Fruit fly (Drosophila melanogaster) whole organism, embryonic: Measurements from ENCODE around the gene CG6574.
A peak's percentile ranks its signal among the peaks of the same experiment; 100 is the strongest.

Experiments
- CG10267 ChIP-seq: fragments of 200-800 bp; sonication (Bioruptor generic); optimal IDR thresholded peaks from 2 replicates; lab custom pipeline; 2018; ENCODE audit warnings: missing biosample characterization, mild to moderate bottlenecking, missing genetic modification characterization, moderate library complexity
- CG10366 ChIP-seq: fragments of 200-800 bp; sonication (Bioruptor generic); IDR thresholded peaks from 2 replicates; pipeline ENCODE4 v1.3.6; 2022; ENCODE audit warnings: missing biosample characterization, missing genetic modification characterization
- CG12219 ChIP-seq: fragments of 200-800 bp; sonication (Bioruptor generic); optimal IDR thresholded peaks from 3 replicates; lab custom pipeline; 2018; ENCODE audit warnings: missing biosample characterization, mild to moderate bottlenecking, missing genetic modification characterization
- CG15514 ChIP-seq: fragments of 200-800 bp; sonication (Bioruptor generic); optimal IDR thresholded peaks from 3 replicates; lab custom pipeline; 2017; ENCODE audit warnings: missing biosample characterization, missing genetic modification characterization, mild to moderate bottlenecking, moderate library complexity, missing genetic modification reagents
- CG1603 ChIP-seq: fragments of 200-800 bp; sonication (Bioruptor generic); optimal IDR thresholded peaks from 2 replicates; lab custom pipeline; 2019; ENCODE audit warnings: missing biosample characterization, mild to moderate bottlenecking, missing genetic modification characterization, moderate library complexity
- CG17328 ChIP-seq: fragments of 200-800 bp; sonication (Bioruptor generic); IDR thresholded peaks from 2 replicates; pipeline ENCODE4 v1.3.6; 2022; ENCODE audit warnings: missing biosample characterization, missing genetic modification characterization
- CG17829 ChIP-seq: fragments of 200-800 bp; optimal IDR thresholded peaks from 2 replicates; lab custom pipeline; 2019; ENCODE audit warnings: missing biosample characterization, mild to moderate bottlenecking, missing genetic modification characterization, moderate library complexity
- CG2116 ChIP-seq: fragments of 200-800 bp; sonication (Bioruptor generic); optimal IDR thresholded peaks from 3 replicates; lab custom pipeline; 2018; ENCODE audit warnings: missing biosample characterization, mild to moderate bottlenecking, missing genetic modification characterization
- CG2202 ChIP-seq: fragments of 200-800 bp; sonication (Bioruptor generic); optimal IDR thresholded peaks from 2 replicates; lab custom pipeline; 2018; ENCODE audit warnings: missing biosample characterization, mild to moderate bottlenecking, missing genetic modification characterization
- CG32772 ChIP-seq: fragments of 200-800 bp; sonication (Bioruptor generic); IDR thresholded peaks from 2 replicates; pipeline ENCODE4 v1.3.6; 2022; ENCODE audit warnings: missing biosample characterization, missing genetic modification characterization
- CG4424 ChIP-seq: fragments of 200-800 bp; sonication (Bioruptor generic); optimal IDR thresholded peaks from 3 replicates; lab custom pipeline; 2016; ENCODE audit warnings: missing biosample characterization, missing genetic modification characterization
- CG7987 ChIP-seq: fragments of 200-800 bp; sonication (Bioruptor generic); optimal IDR thresholded peaks from 2 replicates; lab custom pipeline; 2018; ENCODE audit warnings: missing biosample characterization, mild to moderate bottlenecking, missing genetic modification characterization, moderate library complexity
- CG8478 ChIP-seq: fragments of >200 bp; optimal IDR thresholded peaks from 2 replicates; lab custom pipeline; 2018
- HLH3B ChIP-seq: fragments of 200-800 bp; sonication (Bioruptor generic); IDR thresholded peaks from 2 replicates; pipeline ENCODE4 v1.3.6; 2022; ENCODE audit warnings: missing biosample characterization, missing genetic modification characterization
- Hsf ChIP-seq: fragments of 200-800 bp; sonication (Bioruptor generic); optimal IDR thresholded peaks from 3 replicates; lab custom pipeline; 2016; ENCODE audit warnings: missing biosample characterization, missing genetic modification characterization
- Rfx ChIP-seq: fragments of 200-800 bp; sonication (Bioruptor generic); IDR thresholded peaks from 2 replicates; pipeline ENCODE4 v1.3.6; 2022; ENCODE audit warnings: missing biosample characterization, missing genetic modification characterization
- Ssrp ChIP-seq: fragments of 200-800 bp; sonication (Bioruptor generic); optimal IDR thresholded peaks from 2 replicates; lab custom pipeline; 2018; ENCODE audit warnings: missing biosample characterization, mild to moderate bottlenecking, missing genetic modification characterization, moderate library complexity
- TFAM ChIP-seq: fragments of 200-800 bp; sonication (Bioruptor generic); optimal IDR thresholded peaks from 2 replicates; lab custom pipeline; 2017; ENCODE audit warnings: missing biosample characterization, missing genetic modification characterization, inconsistent platforms
- Xrp1 ChIP-seq: fragments of 200-800 bp; sonication (Bioruptor generic); IDR thresholded peaks from 2 replicates; pipeline ENCODE4 v1.3.6; 2022; ENCODE audit warnings: missing biosample characterization, missing genetic modification characterization
- ash1 ChIP-seq: fragments of 200-800 bp; sonication (Bioruptor generic); optimal IDR thresholded peaks from 2 replicates; lab custom pipeline; 2018; ENCODE audit warnings: missing biosample characterization, mild to moderate bottlenecking, missing genetic modification characterization
- bbx ChIP-seq: fragments of 200-800 bp; sonication (Bioruptor generic); IDR thresholded peaks from 2 replicates; pipeline ENCODE4 v1.3.6; 2022; ENCODE audit warnings: missing biosample characterization, missing genetic modification characterization; ENCODE audit not compliant: partially characterized antibody
- bowl ChIP-seq: fragments of 200-800 bp; sonication (Bioruptor generic); IDR thresholded peaks from 2 replicates; pipeline ENCODE4 v1.3.6; 2022; ENCODE audit warnings: missing biosample characterization, missing genetic modification characterization
- cad ChIP-seq: fragments of >200 bp; optimal IDR thresholded peaks from 2 replicates; lab custom pipeline; 2017; ENCODE audit warnings: missing biosample characterization, missing genetic modification characterization
- cas ChIP-seq: fragments of 200-800 bp; sonication (Bioruptor generic); IDR thresholded peaks from 2 replicates; pipeline ENCODE4 v1.3.6; 2022; ENCODE audit warnings: missing biosample characterization, missing genetic modification characterization
- cato ChIP-seq: fragments of 200-800 bp; sonication (Bioruptor generic); optimal IDR thresholded peaks from 2 replicates; lab custom pipeline; 2016; ENCODE audit warnings: missing biosample characterization, missing genetic modification characterization, borderline replicate concordance
- chm ChIP-seq: fragments of 200-800 bp; sonication (Bioruptor generic); IDR thresholded peaks from 2 replicates; pipeline ENCODE4 v1.3.6; 2022; ENCODE audit warnings: missing biosample characterization, missing genetic modification characterization
- ci ChIP-seq: fragments of 200-800 bp; sonication (Bioruptor generic); IDR thresholded peaks from 3 replicates; pipeline ENCODE4 v1.3.6; 2022; ENCODE audit warnings: missing biosample characterization, missing genetic modification characterization
- da ChIP-seq: fragments of 200-800 bp; sonication (Bioruptor generic); optimal IDR thresholded peaks from 2 replicates; lab custom pipeline; 2016; ENCODE audit warnings: missing biosample characterization, missing genetic modification characterization
- danr ChIP-seq: fragments of 200-800 bp; sonication (Bioruptor generic); IDR thresholded peaks from 2 replicates; pipeline ENCODE4 v1.3.6; 2022; ENCODE audit warnings: missing biosample characterization, missing genetic modification characterization
- dmrt11E ChIP-seq: fragments of 200-800 bp; sonication (Bioruptor generic); optimal IDR thresholded peaks from 3 replicates; lab custom pipeline; 2018; ENCODE audit warnings: missing biosample characterization, mild to moderate bottlenecking, missing genetic modification characterization, moderate library complexity
- ems ChIP-seq: fragments of 200-800 bp; sonication (Bioruptor generic); optimal IDR thresholded peaks from 3 replicates; lab custom pipeline; 2016; ENCODE audit warnings: missing biosample characterization, missing genetic modification characterization
- esg ChIP-seq: fragments of 200-800 bp; sonication (Bioruptor generic); conservative IDR thresholded peaks from 2 replicates; pipeline ENCODE4 v1.3.6; 2022; ENCODE audit warnings: missing biosample characterization, missing genetic modification characterization
- gfzf ChIP-seq: fragments of 200-800 bp; sonication (Bioruptor generic); optimal IDR thresholded peaks from 2 replicates; lab custom pipeline; 2016; ENCODE audit warnings: missing biosample characterization, mild to moderate bottlenecking, missing genetic modification characterization, moderate library complexity
- inv ChIP-seq: fragments of 200-800 bp; sonication (Bioruptor generic); IDR thresholded peaks from 2 replicates; pipeline ENCODE4 v1.3.6; 2022; ENCODE audit warnings: missing biosample characterization, missing genetic modification characterization; ENCODE audit not compliant: partially characterized antibody
- lab ChIP-seq: fragments of 200-800 bp; sonication (Bioruptor generic); optimal IDR thresholded peaks from 3 replicates; lab custom pipeline; 2017; ENCODE audit warnings: missing biosample characterization, missing genetic modification characterization, mild to moderate bottlenecking, moderate library complexity, missing genetic modification reagents
- odd ChIP-seq: fragments of 200-800 bp; sonication (Bioruptor generic); optimal IDR thresholded peaks from 2 replicates; lab custom pipeline; 2017; ENCODE audit warnings: missing biosample characterization, mild to moderate bottlenecking, missing genetic modification characterization
- peb ChIP-seq: fragments of 200-800 bp; sonication (Bioruptor generic); IDR thresholded peaks from 2 replicates; pipeline ENCODE4 v1.3.6; 2022; ENCODE audit warnings: missing biosample characterization, missing genetic modification characterization
- pnt ChIP-seq: fragments of 200-800 bp; sonication (Bioruptor generic); optimal IDR thresholded peaks from 3 replicates; lab custom pipeline; 2016; ENCODE audit warnings: missing biosample characterization, missing genetic modification characterization
- pros ChIP-seq: fragments of 200-800 bp; sonication (Bioruptor generic); optimal IDR thresholded peaks from 3 replicates; lab custom pipeline; 2019; ENCODE audit warnings: missing biosample characterization, mild to moderate bottlenecking, missing genetic modification characterization, moderate library complexity
- ranshi ChIP-seq: fragments of 200-800 bp; sonication (Bioruptor generic); IDR thresholded peaks from 2 replicates; pipeline ENCODE4 v1.3.6; 2022; ENCODE audit warnings: missing biosample characterization, missing genetic modification characterization
- rib ChIP-seq: fragments of 200-800 bp; sonication (Bioruptor generic); IDR thresholded peaks from 2 replicates; pipeline ENCODE4 v1.3.6; 2022; ENCODE audit warnings: missing biosample characterization, missing genetic modification characterization
- row ChIP-seq: fragments of 200-800 bp; sonication (Bioruptor generic); IDR thresholded peaks from 3 replicates; pipeline ENCODE4 v1.3.6; 2022; ENCODE audit warnings: missing biosample characterization, missing genetic modification characterization
- scrt ChIP-seq: fragments of 200-800 bp; sonication (Bioruptor generic); optimal IDR thresholded peaks from 2 replicates; lab custom pipeline; 2018; ENCODE audit warnings: missing biosample characterization, mild to moderate bottlenecking, missing genetic modification characterization, moderate library complexity
- slbo ChIP-seq: fragments of 200-800 bp; sonication (Bioruptor generic); IDR thresholded peaks from 2 replicates; pipeline ENCODE4 v1.3.6; 2022; ENCODE audit warnings: missing biosample characterization, missing genetic modification characterization
- tap ChIP-seq: fragments of 200-800 bp; optimal IDR thresholded peaks from 3 replicates; lab custom pipeline; 2019; ENCODE audit warnings: missing biosample characterization, mild to moderate bottlenecking, missing genetic modification characterization, moderate library complexity
- twi ChIP-seq: fragments of 200-800 bp; optimal IDR thresholded peaks from 2 replicates; lab custom pipeline; 2019; ENCODE audit warnings: missing biosample characterization, mild to moderate bottlenecking, missing genetic modification characterization, moderate library complexity
- wor ChIP-seq: fragments of 200-800 bp; sonication (Bioruptor generic); IDR thresholded peaks from 2 replicates; pipeline ENCODE4 v1.3.6; 2022; ENCODE audit warnings: missing biosample characterization, missing genetic modification characterization
- yki ChIP-seq: fragments of >200 bp; optimal IDR thresholded peaks from 3 replicates; lab custom pipeline; 2018
- zen ChIP-seq: fragments of 200-800 bp; sonication (Bioruptor generic); optimal IDR thresholded peaks from 3 replicates; lab custom pipeline; 2018; ENCODE audit warnings: missing biosample characterization, mild to moderate bottlenecking, missing genetic modification characterization, moderate library complexity

The CG6574 gene

DNA sequence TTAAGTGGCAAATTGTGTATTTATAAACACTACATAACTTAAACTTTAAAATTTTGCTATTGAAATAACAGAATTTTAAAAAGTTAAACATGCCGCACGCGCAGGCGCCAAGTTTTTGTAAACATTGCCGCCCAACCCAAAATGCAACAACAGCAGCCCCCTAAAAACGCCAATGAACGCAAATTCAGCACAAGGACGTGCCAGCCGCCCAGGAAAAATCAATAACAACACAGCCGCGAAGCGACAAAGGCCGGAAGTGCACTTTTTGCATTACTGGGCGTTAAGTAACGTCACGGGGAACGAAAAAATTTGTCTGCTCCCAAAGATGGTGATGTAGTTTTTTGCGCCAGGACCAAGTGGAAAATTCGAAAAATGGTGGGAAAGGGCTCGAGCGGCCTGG lies 10.0 kb upstream of the CG6574 start, which contains the start of gene CG4596 (continued):
- TF ChIP-seq CG17829 (tag; lab: Kevin White, UChicago) (no peak), CG12219 (GFP tag; lab: Kevin White, UChicago) (no peak)
- TF ChIP-seq, all 482 proteins: peak for 5

DNA sequence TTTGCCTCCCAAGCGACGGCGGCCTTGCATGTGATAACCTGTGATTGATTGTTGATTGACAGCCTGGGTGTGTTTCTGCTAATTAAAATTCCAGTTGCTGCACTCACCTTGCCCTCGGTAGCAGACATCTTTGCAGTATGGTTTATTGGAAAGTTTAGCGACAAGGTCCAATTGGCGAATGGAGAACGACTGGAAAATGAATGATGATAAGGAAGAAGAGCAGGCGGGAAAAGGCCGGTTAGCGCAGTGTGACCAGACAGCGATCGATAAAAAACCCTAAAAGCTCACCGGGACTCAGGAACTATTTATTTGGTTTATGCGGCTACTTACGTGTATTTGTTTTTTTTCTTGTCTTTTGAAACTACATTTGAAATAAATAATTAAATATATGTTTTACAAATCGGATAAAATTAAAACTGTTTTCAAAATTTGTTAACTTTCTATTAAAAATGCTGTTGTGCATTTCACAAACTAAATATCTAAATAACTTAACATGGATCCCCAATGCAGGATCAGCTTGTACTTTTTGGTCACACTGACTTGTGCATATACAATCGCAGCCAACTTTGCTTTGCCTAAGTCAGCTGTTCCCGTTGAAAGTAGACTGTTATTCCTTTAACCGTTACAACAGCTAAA lies 9.5 kb upstream of the CG6574 start, which contains the start of gene Fdh:
Gene Fdh, minus strand, starts transcription at position 234 of the 636 bp plus-strand sequence.
- TF ChIP-seq CG7987 (GFP tag; lab: Kevin White, UChicago) (peak; percentile 34), ci (GFP tag; lab: Robert Waterston, UW) (0 out of 3 replicates have a peak, but pooled peaks have one; percentile 35), row (GFP tag; lab: Robert Waterston, UW) (peak; percentile 80), Ssrp (tag; lab: Kevin White, UChicago) (peak; percentile 47), slbo (no peak), peb (no peak), TFAM (no peak), gfzf (GFP tag; lab: Kevin White, UChicago) (peak; percentile 69), ranshi (GFP tag; lab: Robert Waterston, UW) (no peak), cato (GFP tag; lab: Kevin White, UChicago) (peak; percentile 35), CG8478 (lab: Kevin White, UChicago) (no peak), rib (GFP tag; lab: Robert Waterston, UW) (no peak), chm (GFP tag; lab: Robert Waterston, UW) (0 out of 2 replicates have a peak, but pooled peaks have one; percentile 35), CG1603 (tag; lab: Kevin White, UChicago) (peak; percentile 42), CG2116 (GFP tag; lab: Kevin White, UChicago) (peak; percentile 61), scrt (GFP tag; lab: Kevin White, UChicago) (peak; percentile 14), pros (no peak), lab (GFP tag; lab: Kevin White, UChicago) (peak; percentile 72), inv (GFP tag; lab: Robert Waterston, UW) (no peak), cas (no peak), bowl (GFP tag; lab: Robert Waterston, UW) (0 out of 2 replicates have a peak, but pooled peaks have one; percentile 16), danr (no peak), bbx (GFP tag; lab: Robert Waterston, UW) (no peak), odd (GFP tag; lab: Kevin White, UChicago) (peak; percentile 62), wor (GFP tag; lab: Robert Waterston, UW) (no peak), ash1 (no peak), CG32772 (GFP tag; lab: Robert Waterston, UW) (no peak), Rfx (GFP tag; lab: Robert Waterston, UW) (peak; percentile 36; the same call in 1 of the 2 replicates), HLH3B (GFP tag; lab: Robert Waterston, UW) (peak; percentile 37; the same call in 1 of the 2 replicates), Xrp1 (GFP tag; lab: Robert Waterston, UW) (peak; percentile 69), CG2202 (tag; lab: Kevin White, UChicago) (no peak), CG10267 (peak; percentile 82), tap (peak; percentile 57), CG17328 (peak; percentile 60), dmrt11E (peak; percentile 79), CG15514 (GFP tag; lab: Kevin White, UChicago) (peak; percentile 49), ems (peak; percentile 21), da (GFP tag; lab: Kevin White, UChicago) (no peak), pnt (no peak), CG4424 (GFP tag; lab: Kevin White, UChicago) (peak; percentile 74), zen (tag; lab: Kevin White, UChicago) (peak; percentile 43), yki (lab: Kevin White, UChicago) (no peak), twi (tag; lab: Kevin White, UChicago) (peak; percentile 47), Hsf (peak; percentile 38), esg (GFP tag; lab: Robert Waterston, UW) (no peak), cad (GFP tag; lab: Kevin White, UChicago) (no peak), CG10366 (GFP tag; lab: Robert Waterston, UW) (peak; percentile 39)
